Fruit fly (Drosophila melanogaster) whole organism: ENCODE results near the gene CG2310.

Source experiments
- CG8478 ChIP-seq: fragments of >200 bp; optimal IDR thresholded peaks from 2 replicates; lab custom pipeline; 2018; ENCODE audit warnings: inconsistent platforms
- Dll ChIP-seq: fragments of >200 bp; optimal IDR thresholded peaks from 2 replicates; lab custom pipeline; 2017
- EcR ChIP-seq, 2 experiments: fragments of >200 bp; optimal IDR thresholded peaks; 2 replicates each; lab custom pipeline; 2017; ENCODE audit warnings: missing biosample characterization in 2 of 2, missing genetic modification characterization in 2 of 2, missing genetic modification reagents in 2 of 2
- pan ChIP-seq: fragments of >200 bp; optimal IDR thresholded peaks from 2 replicates; lab custom pipeline; 2017
- psq ChIP-seq: fragments of >200 bp; optimal IDR thresholded peaks from 2 replicates; lab custom pipeline; 2017
- usp ChIP-seq: fragments of >200 bp; optimal IDR thresholded peaks from 2 replicates; lab custom pipeline; 2017; ENCODE audit warnings: missing biosample characterization, missing genetic modification characterization, mixed read lengths

Gene CG2310

dm6 chr3R:29515417-29515816 lies 22.1 kb upstream of the CG2310 start, which contains the start of gene ND-20L:
ND-20L (plus strand) TSS chr3R:29515717.
- TF ChIP-seq pan (lab: Kevin White, UChicago) = no peak
- TF ChIP-seq psq (lab: Kevin White, UChicago) = no peak
- TF ChIP-seq Dll (lab: Kevin White, UChicago) = no peak
- TF ChIP-seq usp (GFP tag; lab: Kevin White, UChicago) = no peak
- TF ChIP-seq CG8478 (lab: Kevin White, UChicago) = no peak
- no peak for TF ChIP-seq EcR (GFP tag; optimal IDR thresholded peaks at IDR 0.05; lab: Kevin White, UChicago)

dm6 chr3R:29512306-29513044 lies 19.2 kb upstream of the CG2310 start:
- TF ChIP-seq CG8478 (lab: Kevin White, UChicago) (no peak), pan (lab: Kevin White, UChicago) (no peak), usp (GFP tag; lab: Kevin White, UChicago) (no peak), Dll (lab: Kevin White, UChicago) (no peak), psq (lab: Kevin White, UChicago) (no peak), EcR (GFP tag; optimal IDR thresholded peaks at IDR 0.05; lab: Kevin White, UChicago) (no peak)

- TF ChIP-seq psq (lab: Kevin White, UChicago) (no peak), CG8478 (lab: Kevin White, UChicago) (no peak), pan (lab: Kevin White, UChicago) (no peak), EcR (GFP tag; optimal IDR thresholded peaks at IDR 0.05; lab: Kevin White, UChicago) (no peak), usp (GFP tag; lab: Kevin White, UChicago) (no peak)
These were observed 18.2 kb upstream of the CG2310 start for dm6 chr3R:29511472-29511871.

dm6 chr3R:29508551-29509266 lies 15.4 kb upstream of the CG2310 start:
- TF ChIP-seq usp (GFP tag; lab: Kevin White, UChicago) (no peak), pan (lab: Kevin White, UChicago) (no peak), EcR (GFP tag; optimal IDR thresholded peaks at IDR 0.05; lab: Kevin White, UChicago) (no peak), Dll (lab: Kevin White, UChicago) (no peak), psq (lab: Kevin White, UChicago) (no peak), CG8478 (lab: Kevin White, UChicago) (no peak)

- TF ChIP-seq Dll (lab: Kevin White, UChicago) = peak; percentile 35
- TF ChIP-seq usp (GFP tag; lab: Kevin White, UChicago) = no peak
These were observed 13.3 kb upstream of the CG2310 start for dm6 chr3R:29506581-29506980.

dm6 chr3R:29503406-29504116 lies 10.2 kb upstream of the CG2310 start, which contains the start of gene Trc8:
Trc8 (minus strand) TSS chr3R:29503797.
- no peak for TF ChIP-seq psq (lab: Kevin White, UChicago)
- TF ChIP-seq Dll (lab: Kevin White, UChicago) = no peak
- no peak for TF ChIP-seq CG8478 (lab: Kevin White, UChicago)
- no peak for TF ChIP-seq pan (lab: Kevin White, UChicago)
- no peak for TF ChIP-seq usp (GFP tag; lab: Kevin White, UChicago)
- TF ChIP-seq EcR (GFP tag; optimal IDR thresholded peaks at IDR 0.05; lab: Kevin White, UChicago) = no peak

- TF ChIP-seq pan (lab: Kevin White, UChicago) (no peak), psq (lab: Kevin White, UChicago) (no peak), CG8478 (lab: Kevin White, UChicago) (no peak), EcR (GFP tag; optimal IDR thresholded peaks at IDR 0.05; lab: Kevin White, UChicago) (no peak)
These were observed 9.7 kb upstream of the CG2310 start for dm6 chr3R:29502978-29503377.

- TF ChIP-seq Dll (lab: Kevin White, UChicago) (no peak), usp (GFP tag; lab: Kevin White, UChicago) (no peak), pan (lab: Kevin White, UChicago) (no peak), psq (lab: Kevin White, UChicago) (no peak), CG8478 (lab: Kevin White, UChicago) (no peak), EcR (GFP tag; optimal IDR thresholded peaks at IDR 0.05; lab: Kevin White, UChicago) (no peak)
These were observed 3.0 kb upstream of the CG2310 start for dm6 chr3R:29496315-29496714.

- TF ChIP-seq CG8478 (lab: Kevin White, UChicago) (no peak), usp (GFP tag; lab: Kevin White, UChicago) (no peak), pan (lab: Kevin White, UChicago) (no peak), psq (lab: Kevin White, UChicago) (no peak), Dll (lab: Kevin White, UChicago) (no peak), EcR (GFP tag; optimal IDR thresholded peaks at IDR 0.05; lab: Kevin White, UChicago) (no peak)
These were observed 2.5 kb upstream of the CG2310 start for dm6 chr3R:29495815-29496214.

dm6 chr3R:29494482-29494881 lies 1.2 kb upstream of the CG2310 start, which contains the start of gene FipoQ:
FipoQ (plus strand) TSS chr3R:29494782.
- TF ChIP-seq psq (lab: Kevin White, UChicago) = no peak
- no peak for TF ChIP-seq EcR (GFP tag; optimal IDR thresholded peaks at IDR 0.05; lab: Kevin White, UChicago)
- TF ChIP-seq usp (GFP tag; lab: Kevin White, UChicago) = no peak

- TF ChIP-seq EcR (GFP tag; optimal IDR thresholded peaks at IDR 0.05; lab: Kevin White, UChicago) (no peak), Dll (lab: Kevin White, UChicago) (no peak), psq (lab: Kevin White, UChicago) (no peak), CG8478 (lab: Kevin White, UChicago) (no peak), pan (lab: Kevin White, UChicago) (no peak), usp (GFP tag; lab: Kevin White, UChicago) (no peak)
These were observed 2.4 kb downstream of the CG2310 start, which contains the start of gene Spase12 for dm6 chr3R:29490912-29491311. Spase12 (minus strand) TSS chr3R:29491150.
